Worm (Caenorhabditis elegans) whole organism, L1 larva: ENCODE data around the gene idpc-3.

Source experiments
- C16A3.4 ChIP-seq: fragments of 150-350 bp; optimal IDR thresholded peaks from 2 replicates; lab custom pipeline; 2014; ENCODE audit warnings: missing biosample characterization, missing genetic modification characterization
- C34B4.2 ChIP-seq: sonication (generic microtip); optimal IDR thresholded peaks from 2 replicates; lab custom pipeline; 2017; ENCODE audit warnings: mild to moderate bottlenecking, missing genetic modification characterization, missing compliant biosample characterization
- F16B12.6 ChIP-seq: fragments of 150-350 bp; optimal IDR thresholded peaks from 2 replicates; lab custom pipeline; 2014; ENCODE audit warnings: missing biosample characterization, missing genetic modification characterization
- Y116A8C.19 ChIP-seq: sonication (generic microtip); optimal IDR thresholded peaks from 2 replicates; lab custom pipeline; 2016; ENCODE audit warnings: missing compliant biosample characterization, missing genetic modification characterization, borderline replicate concordance
- aly-2 ChIP-seq: fragments of 150-350 bp; optimal IDR thresholded peaks from 2 replicates; lab custom pipeline; 2014; ENCODE audit warnings: missing biosample characterization, missing genetic modification characterization
- ama-1 ChIP-seq: fragments of 150-350 bp; optimal IDR thresholded peaks from 2 replicates; lab custom pipeline; 2014
- blmp-1 ChIP-seq: fragments of 150-350 bp; optimal IDR thresholded peaks from 2 replicates; lab custom pipeline; 2014; ENCODE audit warnings: missing biosample characterization, missing genetic modification characterization
- ceh-63 ChIP-seq: fragments of 200-800 bp; sonication (Bioruptor generic); optimal IDR thresholded peaks from 2 replicates; lab custom pipeline; 2018; ENCODE audit warnings: mild to moderate bottlenecking, missing genetic modification characterization, missing compliant biosample characterization
- ceh-8 ChIP-seq: fragments of 200-800 bp; sonication (Bioruptor generic); optimal IDR thresholded peaks from 2 replicates; lab custom pipeline; 2018; ENCODE audit warnings: mild to moderate bottlenecking, missing genetic modification characterization, moderate library complexity, missing compliant biosample characterization
- ceh-82 ChIP-seq, 3 experiments: fragments of 150-350 bp in 1 of 3; sonication (generic microtip) in 2 of 3; optimal IDR thresholded peaks; 2 replicates each; lab custom pipeline; 2014 to 2017; ENCODE audit warnings: missing biosample characterization in 3 of 3, missing genetic modification characterization in 3 of 3
- ceh-88 ChIP-seq: fragments of 200-800 bp; sonication (Bioruptor generic); IDR thresholded peaks from 2 replicates; pipeline ENCODE4 v1.3.6; 2022; ENCODE audit warnings: missing genetic modification characterization, missing compliant biosample characterization
- ces-1 ChIP-seq: fragments of 150-350 bp; optimal IDR thresholded peaks from 2 replicates; lab custom pipeline; 2014; ENCODE audit warnings: missing biosample characterization, missing genetic modification reagents, missing genetic modification characterization
- dpl-1 ChIP-seq, 3 experiments: fragments of 150-350 bp in 2 of 3; sonication (generic microtip) in 1 of 3; optimal IDR thresholded peaks; 2 replicates each; lab custom pipeline; 2014 to 2017; ENCODE audit warnings: missing biosample characterization in 3 of 3, missing genetic modification characterization in 3 of 3, missing genetic modification reagents in 3 of 3
- efl-1 ChIP-seq, 4 experiments: fragments of 150-350 bp; optimal IDR thresholded peaks in 3 of 4; peaks in 1 of 4; 1 replicate in 1 of 4; 2 replicates in 3 of 4; lab custom pipeline; 2014; ENCODE audit warnings: missing biosample characterization in 2 of 4, missing genetic modification characterization in 2 of 4, missing genetic modification reagents in 2 of 4
- efl-3 ChIP-seq: fragments of 200-800 bp; sonication (Bioruptor generic); optimal IDR thresholded peaks from 2 replicates; lab custom pipeline; 2018; ENCODE audit warnings: mild to moderate bottlenecking, missing genetic modification characterization, missing compliant biosample characterization
- egl-27 ChIP-seq, 2 experiments: fragments of 150-350 bp in 1 of 2; sonication (generic microtip); optimal IDR thresholded peaks; 3 replicates each; lab custom pipeline; 2017 to 2018; ENCODE audit warnings: missing biosample characterization in 2 of 2, missing genetic modification characterization in 2 of 2, missing genetic modification reagents in 2 of 2
- elt-2 ChIP-seq: sonication (generic microtip); optimal IDR thresholded peaks from 2 replicates; lab custom pipeline; 2016; ENCODE audit warnings: missing genetic modification characterization, mild to moderate bottlenecking, inconsistent platforms, missing compliant biosample characterization, missing genetic modification reagents
- ets-5 ChIP-seq: fragments of 200-800 bp; sonication (Bioruptor generic); IDR thresholded peaks from 2 replicates; pipeline ENCODE4 v1.3.6; 2022; ENCODE audit warnings: missing genetic modification characterization, missing compliant biosample characterization
- fkh-10 ChIP-seq: sonication (generic microtip); optimal IDR thresholded peaks from 2 replicates; lab custom pipeline; 2017; ENCODE audit warnings: missing biosample characterization, missing genetic modification reagents, missing genetic modification characterization
- fkh-4 ChIP-seq: sonication (generic microtip); optimal IDR thresholded peaks from 2 replicates; lab custom pipeline; 2016; ENCODE audit warnings: missing compliant biosample characterization, missing genetic modification characterization, borderline replicate concordance
- fos-1 ChIP-seq: fragments of 150-350 bp; optimal IDR thresholded peaks from 2 replicates; lab custom pipeline; 2014; ENCODE audit warnings: missing biosample characterization, missing genetic modification characterization
- grh-1 ChIP-seq: fragments of 200-800 bp; sonication (Bioruptor generic); IDR thresholded peaks from 2 replicates; pipeline ENCODE4 v1.3.6; 2022; ENCODE audit warnings: missing genetic modification reagents, missing genetic modification characterization, missing compliant biosample characterization
- hlh-17 ChIP-seq: fragments of 200-800 bp; sonication (Bioruptor generic); optimal IDR thresholded peaks from 2 replicates; lab custom pipeline; 2018; ENCODE audit warnings: missing genetic modification characterization, mild to moderate bottlenecking, missing compliant biosample characterization, moderate library complexity, borderline replicate concordance
- hlh-4 ChIP-seq: sonication (generic microtip); optimal IDR thresholded peaks from 2 replicates; lab custom pipeline; 2016; ENCODE audit warnings: mild to moderate bottlenecking, missing genetic modification characterization, missing compliant biosample characterization
- hpl-2 ChIP-seq: fragments of 150-350 bp; optimal IDR thresholded peaks from 2 replicates; lab custom pipeline; 2014; ENCODE audit warnings: missing biosample characterization, missing genetic modification reagents, missing genetic modification characterization
- irx-1 ChIP-seq: sonication (generic microtip); optimal IDR thresholded peaks from 2 replicates; lab custom pipeline; 2016; ENCODE audit warnings: missing genetic modification characterization, missing compliant biosample characterization
- isw-1 ChIP-seq: fragments of 200-800 bp; sonication (Bioruptor generic); IDR thresholded peaks from 2 replicates; pipeline ENCODE4 v1.3.6; 2022; ENCODE audit warnings: missing genetic modification characterization, missing compliant biosample characterization
- lin-35 ChIP-seq, 2 experiments: fragments of 150-350 bp; optimal IDR thresholded peaks; 2 replicates each; lab custom pipeline; 2014; ENCODE audit warnings: missing biosample characterization in 2 of 2, missing genetic modification characterization in 2 of 2, missing genetic modification reagents in 2 of 2
- lin-39 ChIP-seq: fragments of 150-350 bp; optimal IDR thresholded peaks from 2 replicates; lab custom pipeline; 2014; ENCODE audit warnings: missing biosample characterization, missing genetic modification reagents, missing genetic modification characterization
- lir-3 ChIP-seq: sonication (generic microtip); optimal IDR thresholded peaks from 2 replicates; lab custom pipeline; 2016; ENCODE audit warnings: mild to moderate bottlenecking, missing genetic modification characterization, moderate library complexity, missing compliant biosample characterization; ENCODE audit not compliant: poor library complexity
- lsy-2 ChIP-seq, 2 experiments: fragments of 150-350 bp; optimal IDR thresholded peaks; 2 replicates each; lab custom pipeline; 2014; ENCODE audit warnings: missing biosample characterization in 2 of 2, missing genetic modification characterization in 2 of 2
- mef-2 ChIP-seq: fragments of 150-350 bp; optimal IDR thresholded peaks from 2 replicates; lab custom pipeline; 2014; ENCODE audit warnings: missing biosample characterization, missing genetic modification characterization
- nhr-12 ChIP-seq: sonication (generic microtip); optimal IDR thresholded peaks from 2 replicates; lab custom pipeline; 2017; ENCODE audit warnings: missing biosample characterization, missing genetic modification characterization
- nhr-19 ChIP-seq: fragments of 200-800 bp; sonication (Bioruptor generic); conservative IDR thresholded peaks from 2 replicates; pipeline ENCODE4 v1.3.6; 2022; ENCODE audit warnings: missing genetic modification characterization, missing compliant biosample characterization
- nhr-20 ChIP-seq: sonication (generic microtip); optimal IDR thresholded peaks from 2 replicates; lab custom pipeline; 2016; ENCODE audit warnings: mild to moderate bottlenecking, missing genetic modification characterization, missing compliant biosample characterization
- nhr-237 ChIP-seq: fragments of 150-350 bp; optimal IDR thresholded peaks from 2 replicates; lab custom pipeline; 2014; ENCODE audit warnings: missing biosample characterization, missing genetic modification characterization
- nhr-76 ChIP-seq: sonication (generic microtip); optimal IDR thresholded peaks from 2 replicates; lab custom pipeline; 2017; ENCODE audit warnings: missing biosample characterization, missing genetic modification characterization
- nhr-85 ChIP-seq: sonication (generic microtip); peaks from one replicate; lab custom pipeline; 2016; ENCODE audit warnings: missing genetic modification characterization, inconsistent platforms, missing compliant biosample characterization
- nhr-90 ChIP-seq: sonication (generic microtip); optimal IDR thresholded peaks from 2 replicates; lab custom pipeline; 2016; ENCODE audit warnings: mild to moderate bottlenecking, missing genetic modification characterization, missing compliant biosample characterization; ENCODE audit not compliant: poor library complexity
- pag-3 ChIP-seq: sonication (generic microtip); optimal IDR thresholded peaks from 2 replicates; lab custom pipeline; 2017; ENCODE audit warnings: missing genetic modification characterization, mild to moderate bottlenecking, missing compliant biosample characterization, antibody characterized with exemption, borderline replicate concordance; ENCODE audit not compliant: insufficient read depth
- pax-3 ChIP-seq: fragments of 200-800 bp; sonication (Bioruptor generic); optimal IDR thresholded peaks from 2 replicates; lab custom pipeline; 2018; ENCODE audit warnings: mild to moderate bottlenecking, missing genetic modification characterization, moderate library complexity, missing compliant biosample characterization
- rnt-1 ChIP-seq: sonication (generic microtip); optimal IDR thresholded peaks from 2 replicates; lab custom pipeline; 2016; ENCODE audit warnings: mild to moderate bottlenecking, missing genetic modification characterization, moderate library complexity, missing compliant biosample characterization
- snpc-4 ChIP-seq: fragments of 150-350 bp; optimal IDR thresholded peaks from 2 replicates; lab custom pipeline; 2014; ENCODE audit warnings: missing biosample characterization, missing genetic modification characterization
- sptf-1 ChIP-seq: fragments of 150-350 bp; optimal IDR thresholded peaks from 2 replicates; lab custom pipeline; 2014; ENCODE audit warnings: missing biosample characterization, missing genetic modification characterization
- sup-37 ChIP-seq: fragments of 200-800 bp; sonication (Bioruptor generic); optimal IDR thresholded peaks from 2 replicates; lab custom pipeline; 2018; ENCODE audit warnings: mild to moderate bottlenecking, missing genetic modification characterization, missing compliant biosample characterization
- swsn-7 ChIP-seq: sonication (generic microtip); optimal IDR thresholded peaks from 2 replicates; lab custom pipeline; 2016; ENCODE audit warnings: missing genetic modification characterization, missing compliant biosample characterization
- tbx-2 ChIP-seq: sonication (generic microtip); optimal IDR thresholded peaks from 2 replicates; lab custom pipeline; 2016; ENCODE audit warnings: missing genetic modification characterization, missing compliant biosample characterization
- unc-130 ChIP-seq: fragments of 150-350 bp; optimal IDR thresholded peaks from 2 replicates; lab custom pipeline; 2017; ENCODE audit warnings: missing biosample characterization, missing genetic modification characterization, inconsistent platforms
- unc-62 ChIP-seq: fragments of 150-350 bp; optimal IDR thresholded peaks from 2 replicates; lab custom pipeline; 2014; ENCODE audit warnings: missing biosample characterization, missing genetic modification reagents, missing genetic modification characterization
- vab-15 ChIP-seq: sonication (generic microtip); optimal IDR thresholded peaks from 2 replicates; lab custom pipeline; 2017; ENCODE audit warnings: missing genotype, mild to moderate bottlenecking, missing genetic modification characterization, missing compliant biosample characterization
- zag-1 ChIP-seq: fragments of 150-350 bp; optimal IDR thresholded peaks from 2 replicates; lab custom pipeline; 2014; ENCODE audit warnings: missing biosample characterization, missing genetic modification characterization
- zip-4 ChIP-seq: fragments of 200-800 bp; sonication (Bioruptor generic); optimal IDR thresholded peaks from 2 replicates; lab custom pipeline; 2018; ENCODE audit warnings: mild to moderate bottlenecking, missing genetic modification characterization, moderate library complexity, missing compliant biosample characterization
- ztf-11 ChIP-seq, 2 experiments: sonication (generic microtip); optimal IDR thresholded peaks; 2 replicates each; lab custom pipeline; 2016 to 2017; ENCODE audit warnings: missing genetic modification characterization in 2 of 2, missing biosample characterization in 1 of 2, missing compliant biosample characterization in 1 of 2

Gene idpc-3

ce11 chrV:9664620-9665019, 35.6 kb upstream of the idpc-3 start (continued):
- TF ChIP-seq vab-15 (tag; lab: Kevin White, UChicago) (no peak), fkh-4 (tag; lab: Kevin White, UChicago) (no peak), aly-2 (no peak), zip-4 (no peak), blmp-1 (tag; lab: Kevin White, UChicago) (no peak), ztf-11 (tag; optimal IDR thresholded peaks at IDR 0.05; lab: Kevin White, UChicago) (no peak), sup-37 (GFP tag; lab: Kevin White, UChicago) (no peak), pax-3 (tag; lab: Kevin White, UChicago) (no peak), egl-27 (tag; optimal IDR thresholded peaks at IDR 0.05; lab: Kevin White, UChicago) (no peak), tbx-2 (tag; lab: Kevin White, UChicago) (peak; percentile 38), pag-3 (no peak), C16A3.4 (tag; lab: Kevin White, UChicago) (no peak), lin-39 (tag; lab: Kevin White, UChicago) (no peak), nhr-12 (tag; lab: Kevin White, UChicago) (no peak), hlh-17 (GFP tag; lab: Kevin White, UChicago) (no peak), ceh-88 (no peak), nhr-76 (no peak), nhr-19 (GFP tag; lab: Robert Waterston, UW) (no peak), grh-1 (no peak), efl-1 (optimal IDR thresholded peaks at IDR 0.05; lab: Kevin White, UChicago) (peak; percentile 9 to 19), efl-1 (GFP tag; optimal IDR thresholded peaks at IDR 0.05 in 1 of 2; lab: Kevin White, UChicago) (no peak), efl-3 (GFP tag; lab: Kevin White, UChicago) (no peak), ceh-82 (tag; optimal IDR thresholded peaks at IDR 0.05; lab: Kevin White, UChicago) (peak in 2 of 3 experiments; percentile 36 to 64), hpl-2 (GFP tag; lab: Kevin White, UChicago) (no peak), unc-62 (GFP tag; lab: Kevin White, UChicago) (no peak), swsn-7 (tag; lab: Kevin White, UChicago) (peak; percentile 18), lir-3 (no peak), nhr-20 (no peak), ceh-63 (GFP tag; lab: Kevin White, UChicago) (no peak), ces-1 (no peak), F16B12.6 (tag; lab: Kevin White, UChicago) (no peak), isw-1 (no peak), ceh-8 (GFP tag; lab: Kevin White, UChicago) (no peak), elt-2 (tag; lab: Kevin White, UChicago) (no peak), Y116A8C.19 (tag; lab: Kevin White, UChicago) (no peak), fkh-10 (GFP tag; lab: Kevin White, UChicago) (peak; percentile 68), nhr-90 (tag; lab: Kevin White, UChicago) (no peak), dpl-1 (GFP tag; optimal IDR thresholded peaks at IDR 0.05; lab: Kevin White, UChicago) (peak in 1 of 3 experiments; percentile 4), C34B4.2 (no peak), fos-1 (tag; lab: Kevin White, UChicago) (no peak), unc-130 (no peak), rnt-1 (tag; lab: Kevin White, UChicago) (no peak), snpc-4 (tag; lab: Kevin White, UChicago) (no peak), hlh-4 (tag; lab: Kevin White, UChicago) (no peak), nhr-237 (tag; lab: Kevin White, UChicago) (no peak), lsy-2 (tag; optimal IDR thresholded peaks at IDR 0.05; lab: Kevin White, UChicago) (peak in 1 of 2 experiments; percentile 43), nhr-85 (no peak), ama-1 (no peak), lin-35 (GFP tag; optimal IDR thresholded peaks at IDR 0.05; lab: Kevin White, UChicago) (peak in 1 of 2 experiments; percentile 38), irx-1 (no peak), sptf-1 (tag; lab: Kevin White, UChicago) (no peak), mef-2 (no peak), zag-1 (tag; lab: Kevin White, UChicago) (no peak), ets-5 (no peak)
